Fruit fly (Drosophila melanogaster) whole organism, embryonic: ENCODE measurements around the gene Txl.

Experiments used
- Antp ChIP-seq: fragments of 200-800 bp; sonication (Bioruptor generic); optimal IDR thresholded peaks from 3 replicates; lab custom pipeline; 2016; ENCODE audit warnings: missing biosample characterization, missing genetic modification characterization
- CG10462 ChIP-seq: fragments of 200-800 bp; sonication (Bioruptor generic); optimal IDR thresholded peaks from 2 replicates; lab custom pipeline; 2016; ENCODE audit warnings: missing biosample characterization, missing genetic modification characterization
- CG10959 ChIP-seq: fragments of 200-800 bp; sonication (Bioruptor generic); IDR thresholded peaks from 2 replicates; pipeline ENCODE4 v1.3.6; 2022; ENCODE audit warnings: missing biosample characterization, missing genetic modification characterization
- CG12391 ChIP-seq: fragments of 200-800 bp; sonication (Bioruptor generic); optimal IDR thresholded peaks from 3 replicates; lab custom pipeline; 2018; ENCODE audit warnings: missing biosample characterization, mild to moderate bottlenecking, missing genetic modification characterization, moderate library complexity
- CG12659 ChIP-seq: fragments of 200-800 bp; sonication (Bioruptor generic); optimal IDR thresholded peaks from 3 replicates; lab custom pipeline; 2017; ENCODE audit warnings: mild to moderate bottlenecking, missing biosample characterization, missing genetic modification reagents, missing genetic modification characterization
- CG13775 ChIP-seq: fragments of 200-800 bp; sonication (Bioruptor generic); optimal IDR thresholded peaks from 3 replicates; lab custom pipeline; 2017; ENCODE audit warnings: missing biosample characterization, mild to moderate bottlenecking, missing genetic modification characterization
- CG15696 ChIP-seq: fragments of 200-800 bp; sonication (Bioruptor generic); optimal IDR thresholded peaks from 2 replicates; lab custom pipeline; 2019; ENCODE audit warnings: missing biosample characterization, mild to moderate bottlenecking, missing genetic modification characterization, moderate library complexity
- CG16813 ChIP-seq: fragments of 200-800 bp; sonication (Bioruptor generic); IDR thresholded peaks from 3 replicates; pipeline ENCODE4 v1.3.6; 2022; ENCODE audit warnings: missing biosample characterization, missing genetic modification characterization; ENCODE audit not compliant: partially characterized antibody
- CG18619 ChIP-seq: fragments of 200-800 bp; sonication (Bioruptor generic); optimal IDR thresholded peaks from 3 replicates; lab custom pipeline; 2017; ENCODE audit warnings: missing biosample characterization, mild to moderate bottlenecking, missing genetic modification characterization
- CG2889 ChIP-seq: fragments of 200-800 bp; sonication (Bioruptor generic); IDR thresholded peaks from 3 replicates; pipeline ENCODE4 v1.3.6; 2022; ENCODE audit warnings: missing biosample characterization, missing genetic modification characterization
- CG30431 ChIP-seq: fragments of 200-800 bp; sonication (Bioruptor generic); optimal IDR thresholded peaks from 2 replicates; lab custom pipeline; 2017; ENCODE audit warnings: missing biosample characterization, missing genetic modification characterization
- CG7556 ChIP-seq: fragments of 200-800 bp; sonication (Bioruptor generic); optimal IDR thresholded peaks from 2 replicates; lab custom pipeline; 2017; ENCODE audit warnings: missing biosample characterization, mild to moderate bottlenecking, missing genetic modification characterization
- CG8944 ChIP-seq: fragments of 200-800 bp; sonication (Bioruptor generic); optimal IDR thresholded peaks from 3 replicates; lab custom pipeline; 2016; ENCODE audit warnings: missing biosample characterization, missing genetic modification characterization
- CG9932 ChIP-seq: fragments of 200-800 bp; sonication (Bioruptor generic); IDR thresholded peaks from 2 replicates; pipeline ENCODE4 v1.3.6; 2022; ENCODE audit warnings: missing biosample characterization, missing genetic modification characterization
- D ChIP-seq, 2 experiments: fragments of 200-800 bp in 1 of 2; fragments of >200 bp in 1 of 2; sonication (Bioruptor generic) in 1 of 2; optimal IDR thresholded peaks; 2 replicates in 1 of 2; 3 replicates in 1 of 2; lab custom pipeline; 2017; ENCODE audit warnings: mild to moderate bottlenecking in 1 of 2, missing biosample characterization in 1 of 2, missing genetic modification characterization in 1 of 2, missing genetic modification reagents in 1 of 2
- Dad ChIP-seq: fragments of 200-800 bp; sonication (Bioruptor generic); optimal IDR thresholded peaks from 3 replicates; lab custom pipeline; 2016; ENCODE audit warnings: missing biosample characterization, missing genetic modification characterization
- Dll ChIP-seq: fragments of 200-800 bp; sonication (Bioruptor generic); IDR thresholded peaks from 4 replicates; pipeline ENCODE4 v1.3.6; 2022; ENCODE audit warnings: missing biosample characterization, missing genetic modification characterization; ENCODE audit not compliant: partially characterized antibody
- Gsc ChIP-seq: fragments of 200-800 bp; sonication (Bioruptor generic); IDR thresholded peaks from 2 replicates; pipeline ENCODE4 v1.3.6; 2022; ENCODE audit warnings: missing biosample characterization, missing genetic modification characterization
- Hsf ChIP-seq: fragments of 200-800 bp; sonication (Bioruptor generic); optimal IDR thresholded peaks from 3 replicates; lab custom pipeline; 2016; ENCODE audit warnings: missing biosample characterization, missing genetic modification characterization
- MBD-R2 ChIP-seq: fragments of 200-800 bp; sonication (Bioruptor generic); IDR thresholded peaks from 2 replicates; pipeline ENCODE4 v1.3.6; 2022; ENCODE audit warnings: missing biosample characterization, missing genetic modification characterization
- Mad ChIP-seq: fragments of 200-800 bp; sonication (Bioruptor generic); optimal IDR thresholded peaks from 2 replicates; lab custom pipeline; 2016; ENCODE audit warnings: missing biosample characterization, missing genetic modification characterization
- Max ChIP-seq: fragments of 200-800 bp; sonication (Bioruptor generic); optimal IDR thresholded peaks from 2 replicates; lab custom pipeline; 2016; ENCODE audit warnings: missing biosample characterization, mild to moderate bottlenecking, missing genetic modification characterization
- ab ChIP-seq: fragments of 200-800 bp; sonication (Bioruptor generic); optimal IDR thresholded peaks from 2 replicates; lab custom pipeline; 2016; ENCODE audit warnings: missing biosample characterization, missing genetic modification characterization
- abd-A ChIP-seq: fragments of 200-800 bp; sonication (Bioruptor generic); optimal IDR thresholded peaks from 3 replicates; lab custom pipeline; 2019; ENCODE audit warnings: missing biosample characterization, mild to moderate bottlenecking, missing genetic modification characterization, moderate library complexity
- ap ChIP-seq: fragments of 200-800 bp; sonication (Bioruptor generic); IDR thresholded peaks from 2 replicates; pipeline ENCODE4 v1.3.6; 2022; ENCODE audit warnings: missing biosample characterization, missing genetic modification characterization
- az2 ChIP-seq: fragments of 200-800 bp; sonication (Bioruptor generic); optimal IDR thresholded peaks from 3 replicates; lab custom pipeline; 2016; ENCODE audit warnings: missing biosample characterization, missing genetic modification characterization
- bbx ChIP-seq: fragments of 200-800 bp; sonication (Bioruptor generic); IDR thresholded peaks from 2 replicates; pipeline ENCODE4 v1.3.6; 2022; ENCODE audit warnings: missing biosample characterization, missing genetic modification characterization; ENCODE audit not compliant: partially characterized antibody
- bsh ChIP-seq, 2 experiments: fragments of 200-800 bp; sonication (Bioruptor generic); optimal IDR thresholded peaks; 2 replicates each; lab custom pipeline; 2017 to 2018; ENCODE audit warnings: mild to moderate bottlenecking in 2 of 2, missing biosample characterization in 2 of 2, missing genetic modification characterization in 2 of 2, moderate library complexity in 1 of 2
- cato ChIP-seq: fragments of 200-800 bp; sonication (Bioruptor generic); optimal IDR thresholded peaks from 2 replicates; lab custom pipeline; 2016; ENCODE audit warnings: missing biosample characterization, missing genetic modification characterization, borderline replicate concordance
- chinmo ChIP-seq: fragments of 200-800 bp; sonication (Bioruptor generic); IDR thresholded peaks from 4 replicates; pipeline ENCODE4 v1.3.6; 2022; ENCODE audit warnings: missing biosample characterization, missing genetic modification characterization; ENCODE audit not compliant: partially characterized antibody
- crol ChIP-seq: fragments of 200-800 bp; sonication (Bioruptor generic); IDR thresholded peaks from 2 replicates; pipeline ENCODE4 v1.3.6; 2022; ENCODE audit warnings: missing biosample characterization, missing genetic modification characterization
- dysf ChIP-seq: fragments of 200-800 bp; sonication (Bioruptor generic); IDR thresholded peaks from 3 replicates; pipeline ENCODE4 v1.3.6; 2022; ENCODE audit warnings: missing biosample characterization, missing genetic modification characterization
- ftz-f1 ChIP-seq: fragments of 200-800 bp; sonication (Bioruptor generic); optimal IDR thresholded peaks from 2 replicates; lab custom pipeline; 2016; ENCODE audit warnings: missing biosample characterization, missing genetic modification characterization
- gcm2 ChIP-seq: fragments of 200-800 bp; sonication (Bioruptor generic); optimal IDR thresholded peaks from 2 replicates; lab custom pipeline; 2016; ENCODE audit warnings: missing biosample characterization, missing genetic modification characterization
- gem ChIP-seq: fragments of 200-800 bp; sonication (Bioruptor generic); optimal IDR thresholded peaks from 2 replicates; lab custom pipeline; 2019; ENCODE audit warnings: missing biosample characterization, mild to moderate bottlenecking, missing genetic modification characterization, moderate library complexity
- lbe ChIP-seq: fragments of 200-800 bp; sonication (Bioruptor generic); optimal IDR thresholded peaks from 2 replicates; lab custom pipeline; 2016; ENCODE audit warnings: missing biosample characterization, mild to moderate bottlenecking, missing genetic modification characterization
- lmd ChIP-seq: fragments of 200-800 bp; sonication (Bioruptor generic); IDR thresholded peaks from 2 replicates; pipeline ENCODE4 v1.3.6; 2022; ENCODE audit warnings: missing biosample characterization, missing genetic modification characterization
- mld ChIP-seq: fragments of 200-800 bp; sonication (Bioruptor generic); IDR thresholded peaks from 3 replicates; pipeline ENCODE4 v1.3.6; 2022; ENCODE audit warnings: missing biosample characterization, missing genetic modification characterization; ENCODE audit not compliant: partially characterized antibody
- nom ChIP-seq: fragments of 200-800 bp; sonication (Bioruptor generic); optimal IDR thresholded peaks from 2 replicates; lab custom pipeline; 2017; ENCODE audit warnings: missing biosample characterization, missing genetic modification characterization, mild to moderate bottlenecking, moderate library complexity, missing genetic modification reagents
- otp ChIP-seq: fragments of 200-800 bp; sonication (Bioruptor generic); IDR thresholded peaks from 3 replicates; pipeline ENCODE4, ENCODE4 v1.3.6; 2022; ENCODE audit warnings: missing biosample characterization, missing genetic modification characterization
- pros ChIP-seq: fragments of 200-800 bp; sonication (Bioruptor generic); optimal IDR thresholded peaks from 3 replicates; lab custom pipeline; 2019; ENCODE audit warnings: missing biosample characterization, mild to moderate bottlenecking, missing genetic modification characterization, moderate library complexity
- salm ChIP-seq: fragments of 200-800 bp; sonication (Bioruptor generic); optimal IDR thresholded peaks from 2 replicates; lab custom pipeline; 2018; ENCODE audit warnings: missing biosample characterization, mild to moderate bottlenecking, missing genetic modification characterization
- seq ChIP-seq: fragments of 200-800 bp; sonication (Bioruptor generic); IDR thresholded peaks from 2 replicates; pipeline ENCODE4 v1.3.6; 2022; ENCODE audit warnings: missing biosample characterization, missing genetic modification characterization
- slbo ChIP-seq: fragments of 200-800 bp; sonication (Bioruptor generic); IDR thresholded peaks from 2 replicates; pipeline ENCODE4 v1.3.6; 2022; ENCODE audit warnings: missing biosample characterization, missing genetic modification characterization
- stwl ChIP-seq: fragments of 200-800 bp; sonication (Bioruptor generic); optimal IDR thresholded peaks from 3 replicates; lab custom pipeline; 2018; ENCODE audit warnings: missing biosample characterization, mild to moderate bottlenecking, missing genetic modification characterization, moderate library complexity
- tll ChIP-seq, 2 experiments: fragments of 200-800 bp in 1 of 2; fragments of >200 bp in 1 of 2; sonication (Bioruptor generic) in 1 of 2; optimal IDR thresholded peaks; 2 replicates each; lab custom pipeline; 2017 to 2019; ENCODE audit warnings: missing biosample characterization in 2 of 2, missing genetic modification characterization in 2 of 2, mild to moderate bottlenecking in 1 of 2, moderate library complexity in 1 of 2
- tna ChIP-seq: fragments of 200-800 bp; sonication (Bioruptor generic); IDR thresholded peaks from 2 replicates; pipeline ENCODE4 v1.3.6; 2022; ENCODE audit warnings: missing biosample characterization, missing genetic modification characterization; ENCODE audit not compliant: partially characterized antibody
- zen ChIP-seq: fragments of 200-800 bp; sonication (Bioruptor generic); optimal IDR thresholded peaks from 3 replicates; lab custom pipeline; 2018; ENCODE audit warnings: missing biosample characterization, mild to moderate bottlenecking, missing genetic modification characterization, moderate library complexity

The Txl gene

DNA sequence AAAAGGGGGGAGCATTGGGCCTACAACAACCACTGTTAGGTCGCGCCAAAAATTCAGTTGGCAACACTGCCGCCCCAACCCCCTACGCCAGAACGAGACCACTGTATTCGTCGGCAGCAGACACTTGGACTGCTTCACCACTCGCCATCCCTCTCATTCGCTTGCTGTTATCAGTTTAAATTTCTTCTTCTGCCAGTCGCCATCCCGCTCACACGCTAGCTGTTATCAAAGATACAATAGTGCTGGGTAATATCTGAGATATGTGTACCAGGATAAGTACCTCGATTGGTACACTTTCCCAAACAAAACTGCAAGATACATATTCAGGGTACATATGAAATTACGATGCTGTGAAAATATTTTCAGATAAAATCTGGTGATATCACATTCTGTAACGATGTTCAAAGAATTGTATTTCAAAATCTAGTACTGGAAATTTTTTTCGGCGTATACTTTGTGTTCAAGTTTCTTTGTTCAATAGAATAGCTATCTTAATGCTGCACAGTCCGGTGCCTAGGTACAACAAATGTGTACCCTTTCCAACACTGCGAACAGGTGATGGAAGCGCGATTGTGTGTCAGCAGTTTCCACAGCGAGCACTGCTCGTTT is 5.3 kb downstream of the Txl start (continued):
- no peak for TF ChIP-seq tna
- TF ChIP-seq CG10462 (GFP tag; lab: Kevin White, UChicago): peak; percentile 79
- TF ChIP-seq CG9932 (GFP tag; lab: Robert Waterston, UW): peak; percentile 82
- TF ChIP-seq chinmo: peak; percentile 58; the same call in 1 of the 4 replicates
- peak; percentile 69 for TF ChIP-seq lmd
- peak; percentile 44; the same call in 1 of the 2 replicates for TF ChIP-seq MBD-R2
- TF ChIP-seq Dll (GFP tag; lab: Robert Waterston, UW): no peak
- TF ChIP-seq otp (GFP tag; lab: Robert Waterston, UW): peak; percentile 6; the same call in 1 of the 3 replicates
- TF ChIP-seq bbx (GFP tag; lab: Robert Waterston, UW): peak; percentile 52
- peak; percentile 89 for TF ChIP-seq Antp
- TF ChIP-seq CG30431 (GFP tag; lab: Kevin White, UChicago): peak; percentile 58
- peak; percentile 68 for TF ChIP-seq zen (tag; lab: Kevin White, UChicago)
- peak; percentile 19 for TF ChIP-seq ab (GFP tag; lab: Kevin White, UChicago)
- peak; percentile 90 for TF ChIP-seq gem (tag; lab: Kevin White, UChicago)
- peak; percentile 84 for TF ChIP-seq CG15696
- peak; percentile 77 for TF ChIP-seq Mad (GFP tag; lab: Kevin White, UChicago)
- TF ChIP-seq seq (GFP tag; lab: Robert Waterston, UW): no peak
- TF ChIP-seq CG2889 (GFP tag; lab: Robert Waterston, UW): peak; percentile 46; the same call in 1 of the 3 replicates
- TF ChIP-seq Max: peak; percentile 80
- TF ChIP-seq salm: peak; percentile 72
- TF ChIP-seq CG13775 (GFP tag; lab: Kevin White, UChicago): peak; percentile 75
- TF ChIP-seq Hsf: peak; percentile 85
- peak; percentile 77 for TF ChIP-seq CG8944 (GFP tag; lab: Kevin White, UChicago)
- peak; percentile 89 for TF ChIP-seq CG12391 (tag; lab: Kevin White, UChicago)
- no peak for TF ChIP-seq Gsc (GFP tag; lab: Robert Waterston, UW)
- peak; percentile 93 for TF ChIP-seq CG12659 (GFP tag; lab: Kevin White, UChicago)
- peak; percentile 48; the same call in 1 of the 2 replicates for TF ChIP-seq ap
- TF ChIP-seq bsh (GFP tag; optimal IDR thresholded peaks at IDR 0.05; lab: Kevin White, UChicago): peak; percentile 54 to 81
- TF ChIP-seq CG16813: no peak
- TF ChIP-seq az2 (GFP tag; lab: Kevin White, UChicago): peak; percentile 84
- TF ChIP-seq lbe (GFP tag; lab: Kevin White, UChicago): peak; percentile 84
- TF ChIP-seq stwl (tag; lab: Kevin White, UChicago): peak; percentile 73
- TF ChIP-seq crol: peak; percentile 88
- no peak for TF ChIP-seq mld (GFP tag; lab: Robert Waterston, UW)
- no peak for TF ChIP-seq abd-A (tag; lab: Kevin White, UChicago)
- peak; percentile 67 for TF ChIP-seq slbo
- TF ChIP-seq CG7556 (GFP tag; lab: Kevin White, UChicago): peak; percentile 90
- no peak for TF ChIP-seq D (optimal IDR thresholded peaks at IDR 0.05; lab: Kevin White, UChicago)
- peak; percentile 74 for TF ChIP-seq D (GFP tag; optimal IDR thresholded peaks at IDR 0.05; lab: Kevin White, UChicago)
- TF ChIP-seq CG10959 (GFP tag; lab: Robert Waterston, UW): no peak
- peak; percentile 70 for TF ChIP-seq pros (GFP tag; lab: Kevin White, UChicago)
- peak; percentile 76 for TF ChIP-seq Dad (GFP tag; lab: Kevin White, UChicago)
- TF ChIP-seq cato: peak; percentile 75
- TF ChIP-seq CG18619: peak; percentile 85
- TF ChIP-seq ftz-f1 (GFP tag; lab: Kevin White, UChicago): peak; percentile 16
- peak; percentile 81 for TF ChIP-seq dysf
- peak; percentile 58 for TF ChIP-seq nom (GFP tag; lab: Kevin White, UChicago)
- TF ChIP-seq gcm2 (GFP tag; lab: Kevin White, UChicago): peak; percentile 65
- no peak for TF ChIP-seq tll (GFP tag; optimal IDR thresholded peaks at IDR 0.05; lab: Kevin White, UChicago)
